Worm (Caenorhabditis elegans) whole organism, mixed stage, embryonic: ENCODE measurements around the gene F59A7.11.

Experiments
- M03D4.4 ChIP-seq: sonication (generic microtip); optimal IDR thresholded peaks from 2 replicates; lab custom pipeline; 2017; ENCODE audit warnings: mild to moderate bottlenecking, missing genetic modification characterization, missing compliant biosample characterization
- bed-3 ChIP-seq: fragments of 200-800 bp; sonication (Bioruptor generic); optimal IDR thresholded peaks from 3 replicates; lab custom pipeline; 2018; ENCODE audit warnings: mild to moderate bottlenecking, missing genetic modification characterization, moderate library complexity, missing compliant biosample characterization
- blmp-1 ChIP-seq: fragments of 150-350 bp; optimal IDR thresholded peaks from 2 replicates; lab custom pipeline; 2014; ENCODE audit warnings: missing biosample characterization, missing genetic modification characterization
- ceh-39 ChIP-seq: fragments of 150-350 bp; optimal IDR thresholded peaks from 2 replicates; lab custom pipeline; 2014; ENCODE audit warnings: missing biosample characterization, missing genetic modification characterization
- ceh-43 ChIP-seq: fragments of 200-800 bp; sonication (Bioruptor generic); optimal IDR thresholded peaks from 2 replicates; lab custom pipeline; 2018; ENCODE audit warnings: mild to moderate bottlenecking, missing genetic modification characterization, moderate library complexity, missing compliant biosample characterization
- ceh-83 ChIP-seq: fragments of 200-800 bp; sonication (Bioruptor generic); optimal IDR thresholded peaks from 2 replicates; lab custom pipeline; 2018; ENCODE audit warnings: mild to moderate bottlenecking, missing genetic modification characterization, missing compliant biosample characterization
- ces-1 ChIP-seq: fragments of 150-350 bp; optimal IDR thresholded peaks from 2 replicates; lab custom pipeline; 2014; ENCODE audit warnings: missing biosample characterization, missing genetic modification reagents, missing genetic modification characterization
- cnd-1 ChIP-seq: fragments of 200-800 bp; sonication (Bioruptor generic); optimal IDR thresholded peaks from 2 replicates; lab custom pipeline; 2018; ENCODE audit warnings: mild to moderate bottlenecking, missing genetic modification characterization, missing compliant biosample characterization
- drap-1 ChIP-seq: fragments of 200-800 bp; sonication (Bioruptor generic); optimal IDR thresholded peaks from 3 replicates; lab custom pipeline; 2018; ENCODE audit warnings: mild to moderate bottlenecking, missing genetic modification characterization, missing compliant biosample characterization
- elt-1 ChIP-seq: sonication (generic microtip); optimal IDR thresholded peaks from 2 replicates; lab custom pipeline; 2017; ENCODE audit warnings: missing genetic modification characterization, mild to moderate bottlenecking, missing compliant biosample characterization, antibody characterized with exemption, moderate library complexity, borderline replicate concordance; ENCODE audit not compliant: insufficient read depth
- elt-3 ChIP-seq: fragments of 150-350 bp; optimal IDR thresholded peaks from 2 replicates; lab custom pipeline; 2014; ENCODE audit warnings: missing biosample characterization, missing genetic modification characterization
- ham-2 ChIP-seq: fragments of 200-800 bp; sonication (Bioruptor generic); optimal IDR thresholded peaks from 2 replicates; lab custom pipeline; 2018; ENCODE audit warnings: mild to moderate bottlenecking, missing genetic modification characterization, missing compliant biosample characterization
- hlh-1 ChIP-seq: fragments of 150-350 bp; optimal IDR thresholded peaks from 2 replicates; lab custom pipeline; 2014; ENCODE audit warnings: missing biosample characterization, missing genetic modification reagents, missing genetic modification characterization
- lin-13 ChIP-seq: fragments of 150-350 bp; optimal IDR thresholded peaks from 2 replicates; lab custom pipeline; 2014; ENCODE audit warnings: missing biosample characterization, missing genetic modification characterization
- lin-32 ChIP-seq: fragments of 200-800 bp; sonication (Bioruptor generic); optimal IDR thresholded peaks from 2 replicates; lab custom pipeline; 2018; ENCODE audit warnings: mild to moderate bottlenecking, missing genetic modification characterization, missing compliant biosample characterization
- lsy-2 ChIP-seq: fragments of 150-350 bp; optimal IDR thresholded peaks from 2 replicates; lab custom pipeline; 2014; ENCODE audit warnings: missing biosample characterization, missing genetic modification characterization
- mab-5 ChIP-seq: fragments of 150-350 bp; optimal IDR thresholded peaks from 2 replicates; lab custom pipeline; 2014; ENCODE audit warnings: missing biosample characterization, missing genetic modification characterization
- mep-1 ChIP-seq: fragments of 150-350 bp; optimal IDR thresholded peaks from 2 replicates; lab custom pipeline; 2017; ENCODE audit warnings: missing biosample characterization, missing genetic modification reagents, missing genetic modification characterization, inconsistent platforms
- nhr-12 ChIP-seq: fragments of 150-350 bp; optimal IDR thresholded peaks from 2 replicates; lab custom pipeline; 2014; ENCODE audit warnings: missing biosample characterization, missing genetic modification characterization
- nhr-2 ChIP-seq: fragments of 150-350 bp; optimal IDR thresholded peaks from 2 replicates; lab custom pipeline; 2014; ENCODE audit warnings: missing biosample characterization, missing genetic modification characterization
- nhr-237 ChIP-seq: fragments of 150-350 bp; optimal IDR thresholded peaks from 2 replicates; lab custom pipeline; 2014; ENCODE audit warnings: missing biosample characterization, missing genetic modification characterization
- nhr-76 ChIP-seq: sonication (generic microtip); optimal IDR thresholded peaks from 2 replicates; lab custom pipeline; 2017; ENCODE audit warnings: missing biosample characterization, missing genetic modification characterization
- pha-4 ChIP-seq: fragments of 150-350 bp; optimal IDR thresholded peaks from 2 replicates; lab custom pipeline; 2018; ENCODE audit warnings: missing biosample characterization, missing genetic modification reagents, missing genetic modification characterization
- sem-2 ChIP-seq: fragments of 200-800 bp; sonication (Bioruptor generic); optimal IDR thresholded peaks from 2 replicates; lab custom pipeline; 2018; ENCODE audit warnings: mild to moderate bottlenecking, missing genetic modification characterization, missing compliant biosample characterization
- snpc-4 ChIP-seq: fragments of 150-350 bp; optimal IDR thresholded peaks from 2 replicates; lab custom pipeline; 2014; ENCODE audit warnings: missing biosample characterization, missing genetic modification characterization
- sptf-1 ChIP-seq: sonication (generic microtip); optimal IDR thresholded peaks from 2 replicates; lab custom pipeline; 2017; ENCODE audit warnings: mild to moderate bottlenecking, missing genetic modification characterization, moderate library complexity, missing compliant biosample characterization
- tbx-8 ChIP-seq: fragments of 200-800 bp; sonication (Bioruptor generic); optimal IDR thresholded peaks from 2 replicates; lab custom pipeline; 2018; ENCODE audit warnings: mild to moderate bottlenecking, missing genetic modification characterization, moderate library complexity, missing compliant biosample characterization
- unc-120 ChIP-seq: sonication (generic microtip); optimal IDR thresholded peaks from 2 replicates; lab custom pipeline; 2017; ENCODE audit warnings: missing genetic modification characterization, missing compliant biosample characterization; ENCODE audit not compliant: poor library complexity, severe bottlenecking
- unc-62 ChIP-seq: fragments of 150-350 bp; optimal IDR thresholded peaks from 2 replicates; lab custom pipeline; 2014; ENCODE audit warnings: missing biosample characterization, missing genetic modification reagents, missing genetic modification characterization
- zip-8 ChIP-seq: fragments of 150-350 bp; optimal IDR thresholded peaks from 2 replicates; lab custom pipeline; 2014; ENCODE audit warnings: missing biosample characterization, missing genetic modification characterization
- ztf-11 ChIP-seq: fragments of 150-350 bp; optimal IDR thresholded peaks from 2 replicates; lab custom pipeline; 2014; ENCODE audit warnings: missing biosample characterization, missing genetic modification characterization

The F59A7.11 gene

DNA sequence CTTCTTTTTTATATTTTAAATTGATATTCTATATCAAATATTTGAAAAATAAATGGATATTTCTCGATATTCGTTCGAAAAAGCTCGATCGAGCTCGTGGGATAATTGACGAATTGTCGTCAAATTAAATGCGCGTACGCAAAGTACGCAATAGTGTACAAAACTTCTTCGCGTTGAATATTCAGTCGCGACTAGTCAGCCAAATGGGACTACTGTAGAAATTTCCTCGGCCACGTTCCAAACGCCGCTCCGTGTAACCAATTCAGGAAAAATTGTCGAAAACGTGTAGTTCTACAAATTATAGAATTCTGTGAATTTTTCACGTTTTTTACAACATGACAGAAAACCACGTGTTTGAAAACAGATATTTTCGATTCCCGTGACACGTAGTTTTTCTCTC, 5.3 kb downstream of the F59A7.11 start:
- peak; percentile 91 for TF ChIP-seq lsy-2 (tag; lab: Kevin White, UChicago)
- TF ChIP-seq nhr-237 (tag; lab: Kevin White, UChicago) = peak; percentile 36
- peak; percentile 47 for TF ChIP-seq mep-1 (tag; lab: Kevin White, UChicago)
- TF ChIP-seq ces-1 = no peak
- TF ChIP-seq, all 35 proteins: peak for 3

ce11 chrV:2004659-2005058, 9.1 kb downstream of the F59A7.11 start, which contains the start of gene cysl-4:
TSS of gene cysl-4 (plus strand) at chrV:2004959.
- no peak for TF ChIP-seq drap-1
- no peak for TF ChIP-seq ztf-11 (tag; lab: Kevin White, UChicago)
- no peak for TF ChIP-seq ham-2
- TF ChIP-seq sptf-1 (tag; lab: Kevin White, UChicago) = no peak
- no peak for TF ChIP-seq lsy-2 (tag; lab: Kevin White, UChicago)

- TF ChIP-seq nhr-12 (tag; lab: Kevin White, UChicago) = no peak
- no peak for TF ChIP-seq ceh-39 (tag; lab: Kevin White, UChicago)
- TF ChIP-seq mep-1 (tag; lab: Kevin White, UChicago) = no peak
- no peak for TF ChIP-seq pha-4 (tag; lab: Kevin White, UChicago)
- TF ChIP-seq mab-5 (tag; lab: Kevin White, UChicago) = no peak
- no peak for TF ChIP-seq M03D4.4 (tag; lab: Kevin White, UChicago)
- TF ChIP-seq ztf-11 (tag; lab: Kevin White, UChicago) = no peak
- TF ChIP-seq lsy-2 (tag; lab: Kevin White, UChicago) = no peak
Measured at ce11 chrV:2004229-2004628, 9.5 kb downstream of the F59A7.11 start, which contains the start of gene clec-206. TSS of gene clec-206 (minus strand) at chrV:2004329.

- TF ChIP-seq lin-32 (GFP tag; lab: Kevin White, UChicago) = no peak
- no peak for TF ChIP-seq lin-13 (tag; lab: Kevin White, UChicago)
- no peak for TF ChIP-seq hlh-1 (tag; lab: Kevin White, UChicago)
- no peak for TF ChIP-seq zip-8 (tag; lab: Kevin White, UChicago)
- no peak for TF ChIP-seq nhr-237 (tag; lab: Kevin White, UChicago)
- TF ChIP-seq blmp-1 (tag; lab: Kevin White, UChicago) = no peak
- no peak for TF ChIP-seq sem-2
- TF ChIP-seq ces-1 = no peak
- TF ChIP-seq nhr-76 (tag; lab: Kevin White, UChicago) = no peak
- TF ChIP-seq drap-1 = no peak
- TF ChIP-seq nhr-2 (tag; lab: Kevin White, UChicago) = no peak
- TF ChIP-seq elt-1 = no peak
- no peak for TF ChIP-seq elt-3 (tag; lab: Kevin White, UChicago)
- TF ChIP-seq unc-62 = no peak
Measured at ce11 chrV:1999531-2000094, 14.1 kb downstream of the F59A7.11 start, which contains the start of gene alh-5. TSS of gene alh-5 (minus strand) at chrV:1999581.

ce11 chrV:1998358-1998757, 15.4 kb downstream of the F59A7.11 start:
- TF ChIP-seq tbx-8 (GFP tag; lab: Kevin White, UChicago) (no peak), nhr-237 (tag; lab: Kevin White, UChicago) (no peak), ceh-43 (GFP tag; lab: Kevin White, UChicago) (no peak), sem-2 (no peak), cnd-1 (tag; lab: Kevin White, UChicago) (no peak), ceh-83 (no peak), unc-120 (tag; lab: Kevin White, UChicago) (no peak), ztf-11 (tag; lab: Kevin White, UChicago) (no peak), nhr-2 (tag; lab: Kevin White, UChicago) (no peak), snpc-4 (tag; lab: Kevin White, UChicago) (no peak), bed-3 (GFP tag; lab: Kevin White, UChicago) (no peak), ceh-39 (tag; lab: Kevin White, UChicago) (no peak), nhr-76 (tag; lab: Kevin White, UChicago) (no peak), nhr-12 (tag; lab: Kevin White, UChicago) (no peak), M03D4.4 (tag; lab: Kevin White, UChicago) (no peak)
- TF ChIP-seq, all 35 proteins: peak for 0
